Fruit fly (Drosophila melanogaster) whole organism, embryonic: ENCODE measurements around the gene Mal-B1.

Source experiments
- CG11247 ChIP-seq: fragments of 200-800 bp; sonication (Bioruptor generic); IDR thresholded peaks from 2 replicates; pipeline ENCODE4 v1.3.6; 2022; ENCODE audit warnings: missing biosample characterization, missing genetic modification characterization
- CG11723 ChIP-seq: fragments of 200-800 bp; sonication (Bioruptor generic); optimal IDR thresholded peaks from 2 replicates; lab custom pipeline; 2017; ENCODE audit warnings: missing biosample characterization, mild to moderate bottlenecking, missing genetic modification characterization
- CG13123 ChIP-seq: fragments of 200-800 bp; sonication (Bioruptor generic); optimal IDR thresholded peaks from 2 replicates; lab custom pipeline; 2016; ENCODE audit warnings: missing biosample characterization, missing genetic modification characterization
- CG1602 ChIP-seq: fragments of 200-800 bp; sonication (Bioruptor generic); optimal IDR thresholded peaks from 3 replicates; lab custom pipeline; 2016; ENCODE audit warnings: missing biosample characterization, missing genetic modification characterization
- CG16813 ChIP-seq: fragments of 200-800 bp; sonication (Bioruptor generic); IDR thresholded peaks from 3 replicates; pipeline ENCODE4 v1.3.6; 2022; ENCODE audit warnings: missing biosample characterization, missing genetic modification characterization; ENCODE audit not compliant: partially characterized antibody
- CG17186 ChIP-seq: fragments of 200-800 bp; sonication (Bioruptor generic); optimal IDR thresholded peaks from 3 replicates; lab custom pipeline; 2017; ENCODE audit warnings: missing biosample characterization, missing genetic modification reagents, missing genetic modification characterization
- CG1792 ChIP-seq: fragments of 200-800 bp; sonication (Bioruptor generic); optimal IDR thresholded peaks from 2 replicates; lab custom pipeline; 2016; ENCODE audit warnings: missing biosample characterization, missing genetic modification characterization
- CG1832 ChIP-seq: fragments of 200-800 bp; sonication (Bioruptor generic); optimal IDR thresholded peaks from 2 replicates; lab custom pipeline; 2017; ENCODE audit warnings: missing biosample characterization, mild to moderate bottlenecking, missing genetic modification characterization, inconsistent platforms
- CG18764 ChIP-seq: fragments of 200-800 bp; sonication (Bioruptor generic); optimal IDR thresholded peaks from 3 replicates; lab custom pipeline; 2016; ENCODE audit warnings: missing biosample characterization, missing genetic modification characterization
- CG2202 ChIP-seq: fragments of 200-800 bp; sonication (Bioruptor generic); optimal IDR thresholded peaks from 2 replicates; lab custom pipeline; 2018; ENCODE audit warnings: missing biosample characterization, mild to moderate bottlenecking, missing genetic modification characterization
- CG30403 ChIP-seq: fragments of 200-800 bp; sonication (Bioruptor generic); optimal IDR thresholded peaks from 3 replicates; lab custom pipeline; 2016; ENCODE audit warnings: missing biosample characterization, missing genetic modification characterization
- CG33213 ChIP-seq: fragments of 200-800 bp; sonication (Bioruptor generic); optimal IDR thresholded peaks from 3 replicates; lab custom pipeline; 2016; ENCODE audit warnings: missing biosample characterization, missing genetic modification characterization
- CG8359 ChIP-seq: fragments of 200-800 bp; sonication (Bioruptor generic); optimal IDR thresholded peaks from 2 replicates; lab custom pipeline; 2017; ENCODE audit warnings: missing biosample characterization, mild to moderate bottlenecking, missing genetic modification characterization, borderline replicate concordance
- CG8388 ChIP-seq: fragments of 200-800 bp; sonication (Bioruptor generic); optimal IDR thresholded peaks from 2 replicates; lab custom pipeline; 2019; ENCODE audit warnings: missing biosample characterization, mild to moderate bottlenecking, missing genetic modification characterization, moderate library complexity
- CHES-1-like ChIP-seq: fragments of 200-800 bp; sonication (Bioruptor generic); optimal IDR thresholded peaks from 2 replicates; lab custom pipeline; 2016; ENCODE audit warnings: missing biosample characterization, missing genetic modification characterization
- Dll ChIP-seq: fragments of 200-800 bp; sonication (Bioruptor generic); IDR thresholded peaks from 4 replicates; pipeline ENCODE4 v1.3.6; 2022; ENCODE audit warnings: missing biosample characterization, missing genetic modification characterization; ENCODE audit not compliant: partially characterized antibody
- Dp ChIP-seq: fragments of 200-800 bp; sonication (Bioruptor generic); optimal IDR thresholded peaks from 2 replicates; lab custom pipeline; 2018; ENCODE audit warnings: missing biosample characterization, mild to moderate bottlenecking, missing genetic modification characterization, moderate library complexity
- Dref ChIP-seq: fragments of 200-800 bp; sonication (Bioruptor generic); IDR thresholded peaks from 2 replicates; pipeline ENCODE4 v1.3.6; 2022; ENCODE audit warnings: missing biosample characterization, missing genetic modification characterization
- E2f2 ChIP-seq: fragments of 200-800 bp; sonication (Bioruptor generic); IDR thresholded peaks from 2 replicates; pipeline ENCODE4 v1.3.6; 2022; ENCODE audit warnings: missing biosample characterization, missing genetic modification characterization
- Elba2 ChIP-seq: fragments of 200-800 bp; sonication (Bioruptor generic); optimal IDR thresholded peaks from 3 replicates; lab custom pipeline; 2016; ENCODE audit warnings: missing biosample characterization, missing genetic modification characterization
- Ets97D ChIP-seq: fragments of 200-800 bp; sonication (Bioruptor generic); optimal IDR thresholded peaks from 3 replicates; lab custom pipeline; 2016; ENCODE audit warnings: missing biosample characterization, missing genetic modification characterization
- Hsf ChIP-seq: fragments of 200-800 bp; sonication (Bioruptor generic); optimal IDR thresholded peaks from 3 replicates; lab custom pipeline; 2016; ENCODE audit warnings: missing biosample characterization, missing genetic modification characterization
- MESR4 ChIP-seq: fragments of 200-800 bp; sonication (Bioruptor generic); optimal IDR thresholded peaks from 2 replicates; lab custom pipeline; 2018; ENCODE audit warnings: missing biosample characterization, mild to moderate bottlenecking, missing genetic modification characterization, moderate library complexity
- Nf-YA ChIP-seq: fragments of 200-800 bp; sonication (Bioruptor generic); IDR thresholded peaks from 2 replicates; pipeline ENCODE4 v1.3.6; 2022; ENCODE audit warnings: missing biosample characterization, missing genetic modification characterization
- Spps ChIP-seq: fragments of 200-800 bp; sonication (Bioruptor generic); optimal IDR thresholded peaks from 2 replicates; lab custom pipeline; 2018; ENCODE audit warnings: missing biosample characterization, mild to moderate bottlenecking, missing genetic modification characterization
- Sry-δ ChIP-seq: fragments of 200-800 bp; sonication (Bioruptor generic); optimal IDR thresholded peaks from 2 replicates; lab custom pipeline; 2016; ENCODE audit warnings: missing biosample characterization, missing genetic modification characterization
- Trl ChIP-seq, 3 experiments: fragments of >200 bp in 2 of 3; fragments of 200-800 bp in 1 of 3; sonication (Bioruptor generic) in 1 of 3; optimal IDR thresholded peaks; 2 replicates in 1 of 3; 3 replicates in 2 of 3; lab custom pipeline; 2016 to 2017; ENCODE audit warnings: missing biosample characterization in 1 of 3, missing genetic modification characterization in 1 of 3
- amos ChIP-seq: fragments of 200-800 bp; sonication (Bioruptor generic); IDR thresholded peaks from 2 replicates; pipeline ENCODE4 v1.3.6; 2022; ENCODE audit warnings: missing biosample characterization, missing genetic modification characterization; ENCODE audit not compliant: partially characterized antibody
- dati ChIP-seq: fragments of 200-800 bp; sonication (Bioruptor generic); IDR thresholded peaks from 2 replicates; pipeline ENCODE4 v1.3.6; 2022; ENCODE audit warnings: missing biosample characterization, missing genetic modification characterization
- dpn ChIP-seq, 2 experiments: fragments of 200-800 bp; sonication (Bioruptor generic); optimal IDR thresholded peaks; 3 replicates each; lab custom pipeline; 2016; ENCODE audit warnings: missing biosample characterization in 2 of 2, missing genetic modification characterization in 2 of 2
- exex ChIP-seq: fragments of 200-800 bp; sonication (Bioruptor generic); optimal IDR thresholded peaks from 4 replicates; lab custom pipeline; 2018; ENCODE audit warnings: missing biosample characterization, mild to moderate bottlenecking, missing genetic modification characterization, moderate library complexity
- ftz-f1 ChIP-seq: fragments of 200-800 bp; sonication (Bioruptor generic); optimal IDR thresholded peaks from 2 replicates; lab custom pipeline; 2016; ENCODE audit warnings: missing biosample characterization, missing genetic modification characterization
- gem ChIP-seq: fragments of 200-800 bp; sonication (Bioruptor generic); optimal IDR thresholded peaks from 2 replicates; lab custom pipeline; 2019; ENCODE audit warnings: missing biosample characterization, mild to moderate bottlenecking, missing genetic modification characterization, moderate library complexity
- jumu ChIP-seq: fragments of 200-800 bp; sonication (Bioruptor generic); optimal IDR thresholded peaks from 3 replicates; lab custom pipeline; 2016; ENCODE audit warnings: missing biosample characterization, missing genetic modification characterization
- nerfin-1 ChIP-seq: fragments of 200-800 bp; sonication (Bioruptor generic); optimal IDR thresholded peaks from 3 replicates; lab custom pipeline; 2019; ENCODE audit warnings: missing biosample characterization, mild to moderate bottlenecking, missing genetic modification characterization, moderate library complexity
- sens-2 ChIP-seq: fragments of 200-800 bp; sonication (Bioruptor generic); IDR thresholded peaks from 2 replicates; pipeline ENCODE4 v1.3.6; 2022; ENCODE audit warnings: missing biosample characterization, missing genetic modification characterization
- so ChIP-seq: fragments of 200-800 bp; sonication (Bioruptor generic); IDR thresholded peaks from 3 replicates; pipeline ENCODE4 v1.3.6; 2022; ENCODE audit warnings: missing biosample characterization, missing genetic modification characterization
- ssp ChIP-seq: fragments of 200-800 bp; sonication (Bioruptor generic); IDR thresholded peaks from 2 replicates; pipeline ENCODE4 v1.3.6; 2022; ENCODE audit warnings: missing biosample characterization, missing genetic modification characterization
- yki ChIP-seq: fragments of >200 bp; optimal IDR thresholded peaks from 3 replicates; lab custom pipeline; 2018
- z ChIP-seq: fragments of 200-800 bp; sonication (Bioruptor generic); IDR thresholded peaks from 3 replicates; pipeline ENCODE4 v1.3.6; 2022; ENCODE audit warnings: missing biosample characterization, missing genetic modification characterization

Gene Mal-B1

dm6 chr2L:11829277-11829676, 17.7 kb upstream of the Mal-B1 start, which contains the start of gene esc (continued):
- TF ChIP-seq Elba2 (GFP tag; lab: Kevin White, UChicago) (peak; percentile 5), CG1792 (GFP tag; lab: Kevin White, UChicago) (peak; percentile 14), Dll (GFP tag; lab: Robert Waterston, UW) (peak; percentile 16; the same call in 1 of the 4 replicates), Hsf (GFP tag; lab: Kevin White, UChicago) (peak; percentile 37), Ets97D (GFP tag; lab: Kevin White, UChicago) (peak; percentile 89), gem (no peak), ftz-f1 (peak; percentile 25), CG16813 (0 out of 3 replicates have a peak, but pooled peaks have one; percentile 23), CG8388 (GFP tag; lab: Kevin White, UChicago) (no peak), CG33213 (peak; percentile 70), Sry-δ (GFP tag; lab: Kevin White, UChicago) (peak; percentile 59), z (GFP tag; lab: Robert Waterston, UW) (no peak), CG1832 (GFP tag; lab: Kevin White, UChicago) (no peak), yki (lab: Kevin White, UChicago) (no peak), jumu (GFP tag; lab: Kevin White, UChicago) (peak; percentile 57), CG11247 (no peak), Nf-YA (GFP tag; lab: Robert Waterston, UW) (no peak), Spps (tag; lab: Kevin White, UChicago) (no peak), amos (peak; percentile 50), Dp (peak; percentile 98), CG30403 (GFP tag; lab: Kevin White, UChicago) (peak; percentile 45), ssp (GFP tag; lab: Robert Waterston, UW) (0 out of 2 replicates have a peak, but pooled peaks have one; percentile 24), exex (no peak), Dref (GFP tag; lab: Robert Waterston, UW) (peak; percentile 50), CG1602 (GFP tag; lab: Kevin White, UChicago) (peak; percentile 37), CG2202 (tag; lab: Kevin White, UChicago) (no peak), MESR4 (GFP tag; lab: Kevin White, UChicago) (peak; percentile 35), CG17186 (GFP tag; lab: Kevin White, UChicago) (peak; percentile 79), E2f2 (GFP tag; lab: Robert Waterston, UW) (peak; percentile 99)

DNA sequence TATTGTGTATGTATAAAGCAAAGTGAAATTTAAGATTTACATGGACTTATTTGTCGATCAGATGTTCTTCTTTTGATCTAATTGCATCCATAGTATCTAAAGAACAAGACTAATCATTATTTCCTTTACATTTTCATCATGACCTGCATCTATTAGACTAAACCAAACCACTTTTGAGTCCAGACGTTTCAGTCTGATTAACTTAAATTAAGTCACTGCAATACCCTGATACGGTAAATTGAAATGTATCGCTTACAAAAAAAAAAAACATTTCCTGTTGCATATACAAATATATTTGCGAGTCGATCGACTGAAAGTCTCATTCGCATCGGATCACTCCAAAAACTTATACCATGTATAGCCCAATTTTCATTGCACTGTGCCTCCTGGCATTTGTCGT, 13.2 kb upstream of the Mal-B1 start, which contains the start of gene CG45011:
Gene CG45011 (plus strand): TSS at position 301 of the 400 bp plus-strand sequence.
- TF ChIP-seq CG11723 (no peak), CG8359 (no peak), CG18764 (GFP tag; lab: Kevin White, UChicago) (no peak), CHES-1-like (GFP tag; lab: Kevin White, UChicago) (no peak), so (GFP tag; lab: Robert Waterston, UW) (no peak), dati (GFP tag; lab: Robert Waterston, UW) (no peak), dpn (GFP tag; optimal IDR thresholded peaks at IDR 0.05; lab: Kevin White, UChicago) (no peak), nerfin-1 (tag; lab: Kevin White, UChicago) (no peak), sens-2 (GFP tag; lab: Robert Waterston, UW) (no peak), CG13123 (GFP tag; lab: Kevin White, UChicago) (no peak), Trl (optimal IDR thresholded peaks at IDR 0.05; lab: Kevin White, UChicago) (no peak), Trl (GFP tag; optimal IDR thresholded peaks at IDR 0.05; lab: Kevin White, UChicago) (no peak)
